Fruit fly (Drosophila melanogaster) whole organism, prepupa: ENCODE measurements around the gene CG17612.

ENCODE experiments used
- Blimp-1 ChIP-seq: fragments of 200-800 bp; sonication (Bioruptor generic); optimal IDR thresholded peaks from 3 replicates; lab custom pipeline; 2017; ENCODE audit warnings: missing biosample characterization, missing genetic modification characterization, mild to moderate bottlenecking, moderate library complexity, missing genetic modification reagents
- CG10669 ChIP-seq: fragments of 200-800 bp; sonication (Bioruptor generic); optimal IDR thresholded peaks from 3 replicates; lab custom pipeline; 2018; ENCODE audit warnings: missing biosample characterization, mild to moderate bottlenecking, missing genetic modification characterization, moderate library complexity
- CG11294 ChIP-seq: fragments of 200-800 bp; sonication (Bioruptor generic); IDR thresholded peaks from 2 replicates; pipeline ENCODE4 v1.3.6; 2022; ENCODE audit warnings: missing biosample characterization, missing genetic modification characterization
- CG11902 ChIP-seq: fragments of 200-800 bp; sonication (Bioruptor generic); optimal IDR thresholded peaks from 3 replicates; lab custom pipeline; 2016; ENCODE audit warnings: missing biosample characterization, missing genetic modification characterization
- CG15336 ChIP-seq: fragments of 200-800 bp; sonication (Bioruptor generic); IDR thresholded peaks from 2 replicates; pipeline ENCODE4 v1.3.6; 2022; ENCODE audit warnings: missing biosample characterization, missing genetic modification characterization
- CG1621 ChIP-seq: fragments of 200-800 bp; sonication (Bioruptor generic); optimal IDR thresholded peaks from 3 replicates; lab custom pipeline; 2018; ENCODE audit warnings: missing biosample characterization, mild to moderate bottlenecking, missing genetic modification characterization
- CG16779 ChIP-seq: fragments of 200-800 bp; sonication (Bioruptor generic); optimal IDR thresholded peaks from 3 replicates; lab custom pipeline; 2017; ENCODE audit warnings: missing biosample characterization, mild to moderate bottlenecking, missing genetic modification characterization
- CG3032 ChIP-seq: fragments of 200-800 bp; optimal IDR thresholded peaks from 2 replicates; lab custom pipeline; 2019; ENCODE audit warnings: missing biosample characterization, mild to moderate bottlenecking, missing genetic modification characterization, moderate library complexity
- CG32006 ChIP-seq: fragments of 200-800 bp; sonication (Bioruptor generic); optimal IDR thresholded peaks from 3 replicates; lab custom pipeline; 2017; ENCODE audit warnings: missing biosample characterization, mild to moderate bottlenecking, missing genetic modification characterization
- CG34406 ChIP-seq: fragments of 200-800 bp; sonication (Bioruptor generic); optimal IDR thresholded peaks from 3 replicates; lab custom pipeline; 2016; ENCODE audit warnings: missing biosample characterization, missing genetic modification characterization
- CG3919 ChIP-seq: fragments of 200-800 bp; sonication (Bioruptor generic); optimal IDR thresholded peaks from 3 replicates; lab custom pipeline; 2016; ENCODE audit warnings: missing biosample characterization, missing genetic modification characterization
- CG6163 ChIP-seq: fragments of 200-800 bp; sonication (Bioruptor generic); IDR thresholded peaks from 3 replicates; pipeline ENCODE4 v1.3.6; 2022; ENCODE audit warnings: missing biosample characterization, missing genetic modification characterization
- CG6276 ChIP-seq: fragments of 200-800 bp; sonication (Bioruptor generic); optimal IDR thresholded peaks from 2 replicates; lab custom pipeline; 2017; ENCODE audit warnings: missing biosample characterization, mild to moderate bottlenecking, missing genetic modification characterization
- CG6808 ChIP-seq: fragments of 200-800 bp; sonication (Bioruptor generic); optimal IDR thresholded peaks from 3 replicates; lab custom pipeline; 2017; ENCODE audit warnings: missing biosample characterization, missing genetic modification characterization, mild to moderate bottlenecking, moderate library complexity, missing genetic modification reagents
- CG8119 ChIP-seq: fragments of 200-800 bp; sonication (Bioruptor generic); IDR thresholded peaks from 3 replicates; pipeline ENCODE4 v1.3.6; 2022; ENCODE audit warnings: missing biosample characterization, missing genetic modification characterization
- CG8632 ChIP-seq: fragments of 200-800 bp; sonication (Bioruptor generic); optimal IDR thresholded peaks from 3 replicates; lab custom pipeline; 2016; ENCODE audit warnings: missing biosample characterization, missing genetic modification characterization
- Eip75B ChIP-seq: fragments of 200-800 bp; sonication (Bioruptor generic); optimal IDR thresholded peaks from 3 replicates; lab custom pipeline; 2016; ENCODE audit warnings: missing biosample characterization, missing genetic modification characterization
- Eip78C ChIP-seq: fragments of 200-800 bp; sonication (Bioruptor generic); peaks from one replicate; lab custom pipeline; 2016; ENCODE audit warnings: missing biosample characterization, missing genetic modification characterization
- Eip93F ChIP-seq: fragments of 200-800 bp; sonication (Bioruptor generic); optimal IDR thresholded peaks from 2 replicates; lab custom pipeline; 2016; ENCODE audit warnings: missing biosample characterization, mild to moderate bottlenecking, missing genetic modification characterization
- Ets21C ChIP-seq: fragments of 200-800 bp; sonication (Bioruptor generic); optimal IDR thresholded peaks from 3 replicates; lab custom pipeline; 2016; ENCODE audit warnings: missing biosample characterization, missing genetic modification characterization
- Ets96B ChIP-seq: fragments of 200-800 bp; optimal IDR thresholded peaks from 2 replicates; lab custom pipeline; 2019; ENCODE audit warnings: missing biosample characterization, mild to moderate bottlenecking, missing genetic modification characterization, moderate library complexity
- Gug ChIP-seq: fragments of 200-800 bp; sonication (Bioruptor generic); IDR thresholded peaks from 2 replicates; pipeline ENCODE4 v1.3.6; 2022; ENCODE audit warnings: missing biosample characterization, missing genetic modification characterization
- Hr38 ChIP-seq: sonication (Bioruptor generic); optimal IDR thresholded peaks from 2 replicates; lab custom pipeline; 2016; ENCODE audit warnings: missing biosample characterization, missing genetic modification characterization
- Hr39 ChIP-seq: fragments of 200-800 bp; sonication (Bioruptor generic); optimal IDR thresholded peaks from 2 replicates; lab custom pipeline; 2016; ENCODE audit warnings: missing biosample characterization, missing genetic modification characterization
- Hr4 ChIP-seq: fragments of 200-800 bp; sonication (Bioruptor generic); optimal IDR thresholded peaks from 3 replicates; lab custom pipeline; 2016; ENCODE audit warnings: missing biosample characterization, missing genetic modification characterization
- Lpt ChIP-seq: fragments of 200-800 bp; sonication (Bioruptor generic); optimal IDR thresholded peaks from 3 replicates; lab custom pipeline; 2016; ENCODE audit warnings: missing biosample characterization, missing genetic modification characterization
- Met ChIP-seq: fragments of 200-800 bp; sonication (Bioruptor generic); optimal IDR thresholded peaks from 3 replicates; lab custom pipeline; 2016; ENCODE audit warnings: missing biosample characterization, missing genetic modification characterization
- Smox ChIP-seq: fragments of 200-800 bp; sonication (Bioruptor generic); optimal IDR thresholded peaks from 3 replicates; lab custom pipeline; 2016; ENCODE audit warnings: missing biosample characterization, missing genetic modification characterization
- Sox102F ChIP-seq: fragments of 200-800 bp; sonication (Bioruptor generic); optimal IDR thresholded peaks from 2 replicates; lab custom pipeline; 2016; ENCODE audit warnings: missing biosample characterization, mild to moderate bottlenecking, missing genetic modification characterization
- Sox14 ChIP-seq: fragments of 200-800 bp; sonication (Bioruptor generic); optimal IDR thresholded peaks from 3 replicates; lab custom pipeline; 2016; ENCODE audit warnings: missing biosample characterization, missing genetic modification characterization
- Sox15 ChIP-seq: fragments of 200-800 bp; sonication (Bioruptor generic); optimal IDR thresholded peaks from 3 replicates; lab custom pipeline; 2016; ENCODE audit warnings: missing biosample characterization, missing genetic modification characterization
- achi ChIP-seq: fragments of 200-800 bp; sonication (Bioruptor generic); optimal IDR thresholded peaks from 3 replicates; lab custom pipeline; 2016; ENCODE audit warnings: missing biosample characterization, missing genetic modification characterization
- acj6 ChIP-seq: fragments of 200-800 bp; sonication (Bioruptor generic); optimal IDR thresholded peaks from 3 replicates; lab custom pipeline; 2016; ENCODE audit warnings: missing biosample characterization, missing genetic modification characterization
- cyc ChIP-seq: fragments of 200-800 bp; sonication (Bioruptor generic); optimal IDR thresholded peaks from 3 replicates; lab custom pipeline; 2016; ENCODE audit warnings: missing biosample characterization, missing genetic modification characterization
- dac ChIP-seq: fragments of 200-800 bp; sonication (Bioruptor generic); optimal IDR thresholded peaks from 2 replicates; lab custom pipeline; 2017; ENCODE audit warnings: missing biosample characterization, mild to moderate bottlenecking, missing genetic modification characterization
- dsx ChIP-seq: fragments of 200-800 bp; optimal IDR thresholded peaks from 3 replicates; lab custom pipeline; 2019; ENCODE audit warnings: missing biosample characterization, mild to moderate bottlenecking, missing genetic modification characterization, moderate library complexity; ENCODE audit not compliant: poor library complexity, severe bottlenecking
- eg ChIP-seq: fragments of 200-800 bp; sonication (Bioruptor generic); IDR thresholded peaks from 3 replicates; pipeline ENCODE4 v1.3.6; 2022; ENCODE audit warnings: missing biosample characterization, missing genetic modification characterization
- fd59A ChIP-seq: fragments of 200-800 bp; sonication (Bioruptor generic); optimal IDR thresholded peaks from 2 replicates; lab custom pipeline; 2017; ENCODE audit warnings: missing biosample characterization, mild to moderate bottlenecking, missing genetic modification characterization, missing genetic modification reagents
- fd85E ChIP-seq: fragments of 200-800 bp; sonication (Bioruptor generic); optimal IDR thresholded peaks from 3 replicates; lab custom pipeline; 2016; ENCODE audit warnings: missing biosample characterization, missing genetic modification characterization
- fkh ChIP-seq: fragments of 200-800 bp; sonication (Bioruptor generic); optimal IDR thresholded peaks from 3 replicates; lab custom pipeline; 2017; ENCODE audit warnings: missing biosample characterization, mild to moderate bottlenecking, missing genetic modification characterization, moderate library complexity
- net ChIP-seq: fragments of 200-800 bp; sonication (Bioruptor generic); optimal IDR thresholded peaks from 3 replicates; lab custom pipeline; 2016; ENCODE audit warnings: missing biosample characterization, missing genetic modification characterization
- pdm3 ChIP-seq: fragments of 200-800 bp; sonication (Bioruptor generic); optimal IDR thresholded peaks from 3 replicates; lab custom pipeline; 2016; ENCODE audit warnings: missing biosample characterization, missing genetic modification characterization
- svp ChIP-seq: fragments of 200-800 bp; sonication (Bioruptor generic); peaks from one replicate; lab custom pipeline; 2016; ENCODE audit warnings: missing biosample characterization, missing genetic modification characterization
- topi ChIP-seq: fragments of 200-800 bp; sonication (Bioruptor generic); optimal IDR thresholded peaks from 3 replicates; lab custom pipeline; 2016; ENCODE audit warnings: missing biosample characterization, missing genetic modification characterization

Gene CG17612

dm6 chr2L:4365792-4366326 is 16.7 kb downstream of the CG17612 start:
- TF ChIP-seq Ets96B (tag; lab: Kevin White, UChicago) = no peak

dm6 chr2L:4364914-4365313 is 17.6 kb downstream of the CG17612 start:
- TF ChIP-seq fkh (peak; percentile 50), eg (no peak)

dm6 chr2L:4363707-4364270 is 18.7 kb downstream of the CG17612 start:
- TF ChIP-seq Hr4 (no peak), CG8119 (GFP tag; lab: Robert Waterston, UW) (no peak), Blimp-1 (GFP tag; lab: Kevin White, UChicago) (no peak), topi (GFP tag; lab: Kevin White, UChicago) (no peak), fd85E (GFP tag; lab: Kevin White, UChicago) (no peak), Ets96B (tag; lab: Kevin White, UChicago) (no peak), Eip75B (no peak), Met (GFP tag; lab: Kevin White, UChicago) (no peak), CG8632 (GFP tag; lab: Kevin White, UChicago) (no peak), pdm3 (GFP tag; lab: Kevin White, UChicago) (no peak), dac (GFP tag; lab: Kevin White, UChicago) (no peak), CG15336 (GFP tag; lab: Robert Waterston, UW) (no peak), Smox (GFP tag; lab: Kevin White, UChicago) (no peak), Sox14 (no peak)

dm6 chr2L:4361438-4361975 is 21.0 kb downstream of the CG17612 start, which contains the start of gene Traf4:
Gene Traf4, plus strand, starts transcription at chr2L:4361925.
- TF ChIP-seq Hr39 (GFP tag; lab: Kevin White, UChicago) (peak; percentile 48), Eip93F (GFP tag; lab: Kevin White, UChicago) (peak; percentile 48), cyc (GFP tag; lab: Kevin White, UChicago) (peak; percentile 57), fkh (no peak), net (GFP tag; lab: Kevin White, UChicago) (peak; percentile 53), CG32006 (GFP tag; lab: Kevin White, UChicago) (peak; percentile 57), acj6 (GFP tag; lab: Kevin White, UChicago) (peak; percentile 59), fd59A (peak; percentile 28), achi (peak; percentile 50), Gug (peak; percentile 27), CG3919 (GFP tag; lab: Kevin White, UChicago) (peak; percentile 73), Ets21C (GFP tag; lab: Kevin White, UChicago) (no peak), CG16779 (tag; lab: Kevin White, UChicago) (no peak), CG11902 (GFP tag; lab: Kevin White, UChicago) (peak; percentile 12), topi (GFP tag; lab: Kevin White, UChicago) (peak; percentile 26), Lpt (GFP tag; lab: Kevin White, UChicago) (peak; percentile 47), CG6808 (GFP tag; lab: Kevin White, UChicago) (peak; percentile 51), Eip78C (GFP tag; lab: Kevin White, UChicago) (peak; percentile 73), pdm3 (GFP tag; lab: Kevin White, UChicago) (peak; percentile 52), CG8632 (GFP tag; lab: Kevin White, UChicago) (peak; percentile 43), CG11294 (GFP tag; lab: Robert Waterston, UW) (no peak), CG1621 (tag; lab: Kevin White, UChicago) (peak; percentile 33), CG3032 (tag; lab: Kevin White, UChicago) (peak; percentile 37), CG6163 (GFP tag; lab: Robert Waterston, UW) (peak; percentile 75), Met (GFP tag; lab: Kevin White, UChicago) (peak; percentile 52), CG10669 (GFP tag; lab: Kevin White, UChicago) (peak; percentile 54), dsx (GFP tag; lab: Kevin White, UChicago) (peak; percentile 61), eg (peak; percentile 57), CG34406 (GFP tag; lab: Kevin White, UChicago) (peak; percentile 37), svp (GFP tag; lab: Kevin White, UChicago) (peak; percentile 81), Ets96B (tag; lab: Kevin White, UChicago) (peak; percentile 58), Sox102F (GFP tag; lab: Kevin White, UChicago) (peak; percentile 36), Sox15 (GFP tag; lab: Kevin White, UChicago) (no peak), dac (GFP tag; lab: Kevin White, UChicago) (no peak), CG6276 (no peak), fd85E (GFP tag; lab: Kevin White, UChicago) (no peak), Hr38 (GFP tag; lab: Kevin White, UChicago) (no peak), Blimp-1 (GFP tag; lab: Kevin White, UChicago) (peak; percentile 35)
